Worm (Caenorhabditis elegans) whole organism, young adult: ENCODE data around the gene btbd-10.

ENCODE experiments used
- B0336.3 ChIP-seq: fragments of 200-800 bp; sonication (Bioruptor generic); IDR thresholded peaks from 2 replicates; pipeline ENCODE4 v1.3.6; 2022; ENCODE audit warnings: missing genetic modification characterization, missing compliant biosample characterization
- C17E4.6 ChIP-seq: fragments of 200-800 bp; sonication (Bioruptor generic); IDR thresholded peaks from 2 replicates; pipeline ENCODE4 v1.3.6; 2022; ENCODE audit warnings: missing genetic modification reagents, missing genetic modification characterization, missing compliant biosample characterization
- F57A8.1 ChIP-seq: fragments of 200-800 bp; sonication (Bioruptor generic); optimal IDR thresholded peaks from 2 replicates; lab custom pipeline; 2018; ENCODE audit warnings: mild to moderate bottlenecking, missing genetic modification characterization, moderate library complexity, missing compliant biosample characterization
- K12H6.12 ChIP-seq: fragments of 200-800 bp; sonication (Bioruptor generic); optimal IDR thresholded peaks from 2 replicates; lab custom pipeline; 2018; ENCODE audit warnings: mild to moderate bottlenecking, missing genetic modification characterization, missing compliant biosample characterization
- Y56A3A.18 ChIP-seq: fragments of 200-800 bp; sonication (Bioruptor generic); IDR thresholded peaks from 2 replicates; pipeline ENCODE4 v1.3.6; 2022; ENCODE audit warnings: missing genetic modification reagents, missing genetic modification characterization, missing compliant biosample characterization
- Y79H2A.3 ChIP-seq: fragments of 200-800 bp; sonication (Bioruptor generic); conservative IDR thresholded peaks from 2 replicates; pipeline ENCODE4 v1.3.6; 2022; ENCODE audit warnings: missing genetic modification reagents, missing genetic modification characterization, missing compliant biosample characterization
- ama-1 ChIP-seq, 3 experiments: fragments of 150-350 bp in 1 of 3; sonication (generic microtip) in 2 of 3; optimal IDR thresholded peaks; 2 replicates each; lab custom pipeline; 2014 to 2018; ENCODE audit warnings: missing biosample characterization in 2 of 3, missing genetic modification characterization in 2 of 3, missing genetic modification reagents in 2 of 3
- aptf-2 ChIP-seq: fragments of 200-800 bp; sonication (Bioruptor generic); conservative IDR thresholded peaks from 2 replicates; pipeline ENCODE4 v1.3.6; 2022; ENCODE audit warnings: missing genetic modification reagents, missing genetic modification characterization, missing compliant biosample characterization
- aptf-3 ChIP-seq: fragments of 200-800 bp; sonication (Bioruptor generic); IDR thresholded peaks from 2 replicates; pipeline ENCODE4 v1.3.6; 2022; ENCODE audit warnings: missing genetic modification characterization, missing compliant biosample characterization
- attf-3 ChIP-seq: fragments of 200-800 bp; sonication (Bioruptor generic); conservative IDR thresholded peaks from 2 replicates; pipeline ENCODE4 v1.3.6; 2022; ENCODE audit warnings: missing genetic modification reagents, missing genetic modification characterization, missing compliant biosample characterization
- ceh-27 ChIP-seq: fragments of 200-800 bp; sonication (Bioruptor generic); optimal IDR thresholded peaks from 2 replicates; lab custom pipeline; 2018; ENCODE audit warnings: mild to moderate bottlenecking, missing genetic modification characterization, moderate library complexity, missing compliant biosample characterization
- ceh-79 ChIP-seq: sonication (generic microtip); optimal IDR thresholded peaks from 2 replicates; lab custom pipeline; 2017; ENCODE audit warnings: mild to moderate bottlenecking, missing genetic modification characterization, missing compliant biosample characterization
- efl-1 ChIP-seq: fragments of 150-350 bp; optimal IDR thresholded peaks from 2 replicates; lab custom pipeline; 2014; ENCODE audit warnings: missing biosample characterization, missing genetic modification reagents, missing genetic modification characterization
- egl-18 ChIP-seq: fragments of 200-800 bp; sonication (Bioruptor generic); IDR thresholded peaks from 2 replicates; pipeline ENCODE4 v1.3.6; 2022; ENCODE audit warnings: missing genetic modification reagents, missing genetic modification characterization, missing compliant biosample characterization
- egrh-3 ChIP-seq: fragments of 200-800 bp; sonication (Bioruptor generic); IDR thresholded peaks from 2 replicates; pipeline ENCODE4 v1.3.6; 2022; ENCODE audit warnings: missing genetic modification reagents, missing genetic modification characterization, missing compliant biosample characterization
- hlh-12 ChIP-seq: sonication (generic microtip); optimal IDR thresholded peaks from 2 replicates; lab custom pipeline; 2016; ENCODE audit warnings: missing genetic modification characterization, missing compliant biosample characterization
- hmg-20 ChIP-seq: fragments of 200-800 bp; sonication (Bioruptor generic); IDR thresholded peaks from 2 replicates; pipeline ENCODE4 v1.3.6; 2022; ENCODE audit warnings: missing genetic modification reagents, missing genetic modification characterization, missing compliant biosample characterization
- hsf-1 ChIP-seq: fragments of 200-800 bp; sonication (Bioruptor generic); IDR thresholded peaks from 2 replicates; pipeline ENCODE4 v1.3.6; 2022; ENCODE audit warnings: missing genetic modification reagents, missing genetic modification characterization, missing compliant biosample characterization
- let-607 ChIP-seq, 2 experiments: fragments of 200-800 bp in 1 of 2; sonication (Bioruptor generic) in 1 of 2; sonication (generic microtip) in 1 of 2; optimal IDR thresholded peaks; 2 replicates each; lab custom pipeline; 2016 to 2018; ENCODE audit warnings: mild to moderate bottlenecking in 2 of 2, missing compliant biosample characterization in 2 of 2, missing genetic modification characterization in 2 of 2, moderate library complexity in 2 of 2, missing genotype in 1 of 2
- lin-26 ChIP-seq: fragments of 200-800 bp; sonication (Bioruptor generic); IDR thresholded peaks from 2 replicates; pipeline ENCODE4 v1.3.6; 2022; ENCODE audit warnings: missing genetic modification reagents, missing genetic modification characterization, missing compliant biosample characterization
- lin-35 ChIP-seq, 3 experiments: fragments of 150-350 bp in 2 of 3; sonication (generic microtip) in 1 of 3; optimal IDR thresholded peaks; 2 replicates each; lab custom pipeline; 2014 to 2018; ENCODE audit warnings: missing biosample characterization in 3 of 3, missing genetic modification characterization in 3 of 3, missing genetic modification reagents in 3 of 3
- nhr-27 ChIP-seq: fragments of 200-800 bp; sonication (Bioruptor generic); optimal IDR thresholded peaks from 2 replicates; lab custom pipeline; 2018; ENCODE audit warnings: mild to moderate bottlenecking, missing genetic modification characterization, moderate library complexity, missing compliant biosample characterization
- rec-8 ChIP-seq, 2 experiments: sonication (generic microtip); optimal IDR thresholded peaks; 2 replicates each; lab custom pipeline; 2016; ENCODE audit warnings: mild to moderate bottlenecking in 2 of 2, missing genetic modification characterization in 2 of 2, missing genetic modification reagents in 2 of 2, missing genotype in 2 of 2, missing biosample characterization in 1 of 2, missing compliant biosample characterization in 1 of 2, moderate library complexity in 1 of 2
- sea-2 ChIP-seq: fragments of 200-800 bp; sonication (Bioruptor generic); IDR thresholded peaks from 2 replicates; pipeline ENCODE4 v1.3.6; 2022; ENCODE audit warnings: missing genetic modification characterization, missing compliant biosample characterization
- sptf-2 ChIP-seq: fragments of 200-800 bp; sonication (Bioruptor generic); optimal IDR thresholded peaks from 2 replicates; lab custom pipeline; 2018; ENCODE audit warnings: mild to moderate bottlenecking, missing genetic modification characterization, missing compliant biosample characterization
- unc-130 ChIP-seq: sonication (generic microtip); optimal IDR thresholded peaks from 2 replicates; lab custom pipeline; 2016; ENCODE audit warnings: missing genetic modification reagents, missing genetic modification characterization, missing compliant biosample characterization
- xnd-1 ChIP-seq: sonication (generic microtip); optimal IDR thresholded peaks from 2 replicates; lab custom pipeline; 2016; ENCODE audit warnings: missing genotype, missing genetic modification reagents, missing genetic modification characterization, missing compliant biosample characterization
- zfh-2 ChIP-seq: fragments of 200-800 bp; sonication (Bioruptor generic); conservative IDR thresholded peaks from 2 replicates; pipeline ENCODE4 v1.3.6; 2022; ENCODE audit warnings: missing genetic modification reagents, missing genetic modification characterization, missing compliant biosample characterization
- ztf-25 ChIP-seq: fragments of 200-800 bp; sonication (Bioruptor generic); IDR thresholded peaks from 2 replicates; pipeline ENCODE4 v1.3.6; 2022; ENCODE audit warnings: missing genetic modification reagents, missing genetic modification characterization, missing compliant biosample characterization
- ztf-26 ChIP-seq: sonication (generic microtip); optimal IDR thresholded peaks from 2 replicates; lab custom pipeline; 2017; ENCODE audit warnings: missing genetic modification characterization, missing compliant biosample characterization
- ztf-28 ChIP-seq: fragments of 200-800 bp; sonication (Bioruptor generic); IDR thresholded peaks from 2 replicates; pipeline ENCODE4 v1.3.6; 2022; ENCODE audit warnings: missing genetic modification reagents, missing genetic modification characterization, missing compliant biosample characterization
- ztf-3 ChIP-seq: fragments of 200-800 bp; sonication (Bioruptor generic); optimal IDR thresholded peaks from 2 replicates; lab custom pipeline; 2018; ENCODE audit warnings: mild to moderate bottlenecking, missing genetic modification characterization, missing compliant biosample characterization

Gene btbd-10

ce11 chrII:4869793-4870343 is 34.9 kb upstream of the btbd-10 start (continued):
- no peak for TF ChIP-seq nhr-27
- no peak for TF ChIP-seq attf-3 (GFP tag; lab: Robert Waterston, UW)
- no peak for TF ChIP-seq C17E4.6 (GFP tag; lab: Robert Waterston, UW)
- no peak for TF ChIP-seq ceh-27 (GFP tag; lab: Kevin White, UChicago)
- TF ChIP-seq unc-130 (GFP tag; lab: Kevin White, UChicago), result no peak
- TF ChIP-seq Y56A3A.18 (GFP tag; lab: Robert Waterston, UW), result no peak

- TF ChIP-seq hmg-20, result no peak
Measured at ce11 chrII:4870691-4871090, 34.1 kb upstream of the btbd-10 start, which contains the start of gene col-20. col-20 (minus strand) TSS chrII:4870791.

- TF ChIP-seq hsf-1, result no peak
- no peak for TF ChIP-seq xnd-1 (tag; lab: Kevin White, UChicago)
- no peak for TF ChIP-seq lin-35 (GFP tag; optimal IDR thresholded peaks at IDR 0.05; lab: Kevin White, UChicago)
- no peak for TF ChIP-seq let-607 (tag; optimal IDR thresholded peaks at IDR 0.05; lab: Kevin White, UChicago)
Measured at ce11 chrII:4871834-4872233, 33.0 kb upstream of the btbd-10 start.

DNA sequence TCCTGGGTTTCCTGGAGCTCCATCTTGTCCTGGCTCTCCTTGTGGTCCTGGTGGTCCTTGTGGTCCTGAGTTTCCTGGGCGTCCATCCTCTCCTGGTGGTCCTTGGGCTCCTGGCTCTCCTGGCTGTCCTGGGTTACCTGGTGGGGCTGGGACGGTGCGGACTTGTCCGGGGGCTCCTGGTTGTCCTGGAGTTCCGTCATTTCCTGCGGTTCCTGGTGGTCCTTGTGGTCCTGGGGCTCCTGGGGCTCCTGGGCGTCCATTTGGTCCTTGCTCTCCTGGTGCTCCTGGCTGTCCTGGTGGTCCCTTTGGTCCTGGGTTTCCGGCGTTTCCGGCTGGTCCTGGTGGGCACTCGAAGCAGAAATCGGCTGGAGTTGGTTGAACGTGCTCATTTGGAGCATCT is 32.4 kb upstream of the btbd-10 start:
- TF ChIP-seq lin-26 (GFP tag; lab: Robert Waterston, UW), result peak; percentile 37; the same call in 1 of the 2 replicates
- 0 out of 2 replicates have a peak, but pooled peaks have one; percentile 52 for TF ChIP-seq ztf-25 (GFP tag; lab: Robert Waterston, UW)
- TF ChIP-seq zfh-2 (GFP tag; lab: Robert Waterston, UW), result peak; percentile 86
- TF ChIP-seq egrh-3 (GFP tag; lab: Robert Waterston, UW), result peak; percentile 92

ce11 chrII:4873029-4873428 is 31.8 kb upstream of the btbd-10 start, which contains the start of gene col-73:
col-73 (minus strand) TSS chrII:4873129.
- TF ChIP-seq aptf-2, result no peak
- no peak for TF ChIP-seq K12H6.12
- no peak for TF ChIP-seq Y79H2A.3 (GFP tag; lab: Robert Waterston, UW)
- no peak for TF ChIP-seq sea-2 (GFP tag; lab: Robert Waterston, UW)
- TF ChIP-seq rec-8 (tag; optimal IDR thresholded peaks at IDR 0.05; lab: Kevin White, UChicago), result no peak
- TF ChIP-seq ama-1 (optimal IDR thresholded peaks at IDR 0.05; lab: Kevin White, UChicago), result no peak
- TF ChIP-seq ama-1 (GFP tag; optimal IDR thresholded peaks at IDR 0.05; lab: Kevin White, UChicago), result no peak
- no peak for TF ChIP-seq ztf-28
- TF ChIP-seq hlh-12 (tag; lab: Kevin White, UChicago), result no peak
- no peak for TF ChIP-seq egl-18 (GFP tag; lab: Robert Waterston, UW)
- no peak for TF ChIP-seq B0336.3 (GFP tag; lab: Robert Waterston, UW)
- TF ChIP-seq F57A8.1 (GFP tag; lab: Kevin White, UChicago), result no peak
- no peak for TF ChIP-seq sptf-2
- no peak for TF ChIP-seq ztf-3 (GFP tag; lab: Kevin White, UChicago)
- TF ChIP-seq ztf-26, result no peak
- no peak for TF ChIP-seq efl-1 (GFP tag; lab: Kevin White, UChicago)
- TF ChIP-seq aptf-3, result no peak
- TF ChIP-seq ceh-79 (tag; lab: Kevin White, UChicago), result no peak
